Fruit fly (Drosophila melanogaster) whole organism, embryonic: Measurements from ENCODE around the gene Gpdh3.

ENCODE experiments used
- Antp ChIP-seq: fragments of 200-800 bp; sonication (Bioruptor generic); optimal IDR thresholded peaks from 3 replicates; lab custom pipeline; 2016; ENCODE audit warnings: missing biosample characterization, missing genetic modification characterization
- CG10147 ChIP-seq: fragments of 200-800 bp; sonication (Bioruptor generic); optimal IDR thresholded peaks from 2 replicates; lab custom pipeline; 2019; ENCODE audit warnings: missing biosample characterization, mild to moderate bottlenecking, missing genetic modification characterization, moderate library complexity
- CG10366 ChIP-seq: fragments of 200-800 bp; sonication (Bioruptor generic); IDR thresholded peaks from 2 replicates; pipeline ENCODE4 v1.3.6; 2022; ENCODE audit warnings: missing biosample characterization, missing genetic modification characterization
- CG10543 ChIP-seq: fragments of 200-800 bp; sonication (Bioruptor generic); optimal IDR thresholded peaks from 3 replicates; lab custom pipeline; 2017; ENCODE audit warnings: missing biosample characterization, mild to moderate bottlenecking, missing genetic modification characterization, moderate library complexity
- CG11398 ChIP-seq: fragments of 200-800 bp; sonication (Bioruptor generic); optimal IDR thresholded peaks from 2 replicates; lab custom pipeline; 2016; ENCODE audit warnings: missing biosample characterization, missing genetic modification characterization
- CG12104 ChIP-seq: fragments of 200-800 bp; sonication (Bioruptor generic); optimal IDR thresholded peaks from 3 replicates; lab custom pipeline; 2016; ENCODE audit warnings: missing biosample characterization, missing genetic modification characterization
- CG13296 ChIP-seq: fragments of 200-800 bp; sonication (Bioruptor generic); optimal IDR thresholded peaks from 3 replicates; lab custom pipeline; 2018; ENCODE audit warnings: missing biosample characterization, mild to moderate bottlenecking, missing genetic modification characterization
- CG17385 ChIP-seq: fragments of 200-800 bp; sonication (Bioruptor generic); optimal IDR thresholded peaks from 3 replicates; lab custom pipeline; 2018; ENCODE audit warnings: missing biosample characterization, mild to moderate bottlenecking, missing genetic modification characterization
- CG18764 ChIP-seq: fragments of 200-800 bp; sonication (Bioruptor generic); optimal IDR thresholded peaks from 3 replicates; lab custom pipeline; 2016; ENCODE audit warnings: missing biosample characterization, missing genetic modification characterization
- CG2712 ChIP-seq: fragments of 200-800 bp; optimal IDR thresholded peaks from 3 replicates; lab custom pipeline; 2019; ENCODE audit warnings: missing biosample characterization, mild to moderate bottlenecking, missing genetic modification characterization, moderate library complexity
- CG3065 ChIP-seq: fragments of 200-800 bp; sonication (Bioruptor generic); optimal IDR thresholded peaks from 2 replicates; lab custom pipeline; 2016; ENCODE audit warnings: missing biosample characterization, missing genetic modification characterization
- CG32532 ChIP-seq: fragments of 200-800 bp; sonication (Bioruptor generic); IDR thresholded peaks from 2 replicates; pipeline ENCODE4 v1.3.6; 2022; ENCODE audit warnings: missing biosample characterization, missing genetic modification characterization
- CG33213 ChIP-seq: fragments of 200-800 bp; sonication (Bioruptor generic); optimal IDR thresholded peaks from 3 replicates; lab custom pipeline; 2016; ENCODE audit warnings: missing biosample characterization, missing genetic modification characterization
- CG34224 ChIP-seq: fragments of 200-800 bp; sonication (Bioruptor generic); IDR thresholded peaks from 3 replicates; pipeline ENCODE4 v1.3.6; 2022; ENCODE audit warnings: missing biosample characterization, missing genetic modification characterization; ENCODE audit not compliant: partially characterized antibody
- CG5953 ChIP-seq: fragments of 200-800 bp; sonication (Bioruptor generic); IDR thresholded peaks from 2 replicates; pipeline ENCODE4 v1.3.6; 2022; ENCODE audit warnings: missing biosample characterization, missing genetic modification characterization
- CG6175 ChIP-seq: fragments of 200-800 bp; sonication (Bioruptor generic); IDR thresholded peaks from 3 replicates; pipeline ENCODE4 v1.3.6; 2022; ENCODE audit warnings: missing biosample characterization, missing genetic modification characterization
- CG6272 ChIP-seq: fragments of 200-800 bp; sonication (Bioruptor generic); IDR thresholded peaks from 2 replicates; pipeline ENCODE4 v1.3.6; 2022; ENCODE audit warnings: missing biosample characterization, missing genetic modification characterization
- CG6765 ChIP-seq: fragments of 200-800 bp; sonication (Bioruptor generic); optimal IDR thresholded peaks from 3 replicates; lab custom pipeline; 2017; ENCODE audit warnings: missing biosample characterization, mild to moderate bottlenecking, missing genetic modification characterization
- CG6854 ChIP-seq: fragments of 200-800 bp; sonication (Bioruptor generic); optimal IDR thresholded peaks from 3 replicates; lab custom pipeline; 2017; ENCODE audit warnings: missing biosample characterization, mild to moderate bottlenecking, missing genetic modification characterization
- CG7786 ChIP-seq: fragments of 200-800 bp; sonication (Bioruptor generic); optimal IDR thresholded peaks from 2 replicates; lab custom pipeline; 2016; ENCODE audit warnings: missing biosample characterization, missing genetic modification characterization
- CG8478 ChIP-seq: fragments of >200 bp; optimal IDR thresholded peaks from 2 replicates; lab custom pipeline; 2018
- D19A ChIP-seq: fragments of 200-800 bp; optimal IDR thresholded peaks from 3 replicates; lab custom pipeline; 2019; ENCODE audit warnings: missing biosample characterization, mild to moderate bottlenecking, missing genetic modification characterization, moderate library complexity
- Dad ChIP-seq: fragments of 200-800 bp; sonication (Bioruptor generic); optimal IDR thresholded peaks from 3 replicates; lab custom pipeline; 2016; ENCODE audit warnings: missing biosample characterization, missing genetic modification characterization
- Deaf1 ChIP-seq: fragments of 200-800 bp; optimal IDR thresholded peaks from 3 replicates; lab custom pipeline; 2019; ENCODE audit warnings: missing biosample characterization, mild to moderate bottlenecking, missing genetic modification characterization, moderate library complexity
- E2f1 ChIP-seq: fragments of 200-800 bp; sonication (Bioruptor generic); IDR thresholded peaks from 2 replicates; pipeline ENCODE4 v1.3.6; 2022; ENCODE audit warnings: missing biosample characterization, missing genetic modification characterization
- H2.0 ChIP-seq: fragments of 200-800 bp; sonication (Bioruptor generic); IDR thresholded peaks from 2 replicates; pipeline ENCODE4 v1.3.6; 2022; ENCODE audit warnings: missing biosample characterization, missing genetic modification characterization
- Kr ChIP-seq: fragments of 200-800 bp; sonication (Bioruptor generic); optimal IDR thresholded peaks from 2 replicates; lab custom pipeline; 2017; ENCODE audit warnings: missing biosample characterization, mild to moderate bottlenecking, missing genetic modification characterization
- Med ChIP-seq: fragments of 200-800 bp; sonication (Bioruptor generic); peaks from one replicate; lab custom pipeline; 2016; ENCODE audit warnings: missing biosample characterization, missing genetic modification characterization, mild to moderate bottlenecking, inconsistent platforms, moderate library complexity
- Opbp ChIP-seq: fragments of 200-800 bp; sonication (Bioruptor generic); IDR thresholded peaks from 3 replicates; pipeline ENCODE4 v1.3.6; 2022; ENCODE audit warnings: missing biosample characterization, missing genetic modification characterization; ENCODE audit not compliant: partially characterized antibody
- Optix ChIP-seq: fragments of 200-800 bp; sonication (Bioruptor generic); IDR thresholded peaks from 3 replicates; pipeline ENCODE4 v1.3.6; 2022; ENCODE audit warnings: missing biosample characterization, missing genetic modification characterization
- Stat92E ChIP-seq, 3 experiments: fragments of >200 bp in 2 of 3; fragments of 200-800 bp in 1 of 3; sonication (Bioruptor generic) in 1 of 3; optimal IDR thresholded peaks; 2 replicates each; lab custom pipeline; 2017 to 2019; ENCODE audit warnings: missing biosample characterization in 3 of 3, missing genetic modification characterization in 3 of 3, mild to moderate bottlenecking in 1 of 3, moderate library complexity in 1 of 3
- Tbp ChIP-seq: fragments of >200 bp; optimal IDR thresholded peaks from 2 replicates; lab custom pipeline; 2018; ENCODE audit warnings: missing biosample characterization, missing genetic modification characterization
- aop ChIP-seq: fragments of 200-800 bp; sonication (Bioruptor generic); IDR thresholded peaks from 2 replicates; pipeline ENCODE4 v1.3.6; 2022; ENCODE audit warnings: missing biosample characterization, missing genetic modification characterization
- ap ChIP-seq: fragments of 200-800 bp; sonication (Bioruptor generic); IDR thresholded peaks from 2 replicates; pipeline ENCODE4 v1.3.6; 2022; ENCODE audit warnings: missing biosample characterization, missing genetic modification characterization
- bcd ChIP-seq: fragments of 200-800 bp; sonication (Bioruptor generic); optimal IDR thresholded peaks from 2 replicates; lab custom pipeline; 2017; ENCODE audit warnings: missing biosample characterization, mild to moderate bottlenecking, missing genetic modification characterization
- cad ChIP-seq: fragments of >200 bp; optimal IDR thresholded peaks from 2 replicates; lab custom pipeline; 2017; ENCODE audit warnings: missing biosample characterization, missing genetic modification characterization
- cas ChIP-seq: fragments of 200-800 bp; sonication (Bioruptor generic); IDR thresholded peaks from 2 replicates; pipeline ENCODE4 v1.3.6; 2022; ENCODE audit warnings: missing biosample characterization, missing genetic modification characterization
- chinmo ChIP-seq: fragments of 200-800 bp; sonication (Bioruptor generic); IDR thresholded peaks from 4 replicates; pipeline ENCODE4 v1.3.6; 2022; ENCODE audit warnings: missing biosample characterization, missing genetic modification characterization; ENCODE audit not compliant: partially characterized antibody
- crol ChIP-seq: fragments of 200-800 bp; sonication (Bioruptor generic); IDR thresholded peaks from 2 replicates; pipeline ENCODE4 v1.3.6; 2022; ENCODE audit warnings: missing biosample characterization, missing genetic modification characterization
- fd64A ChIP-seq: fragments of 200-800 bp; sonication (Bioruptor generic); optimal IDR thresholded peaks from 3 replicates; lab custom pipeline; 2018; ENCODE audit warnings: missing biosample characterization, mild to moderate bottlenecking, missing genetic modification characterization
- ind ChIP-seq: fragments of 200-800 bp; sonication (Bioruptor generic); optimal IDR thresholded peaks from 3 replicates; lab custom pipeline; 2016; ENCODE audit warnings: missing biosample characterization, missing genetic modification characterization
- jing ChIP-seq: fragments of 200-800 bp; sonication (Bioruptor generic); optimal IDR thresholded peaks from 2 replicates; lab custom pipeline; 2018; ENCODE audit warnings: missing biosample characterization, mild to moderate bottlenecking, missing genetic modification characterization
- knrl ChIP-seq: fragments of 200-800 bp; sonication (Bioruptor generic); IDR thresholded peaks from 3 replicates; pipeline ENCODE4 v1.3.6; 2022; ENCODE audit warnings: missing biosample characterization, missing genetic modification characterization; ENCODE audit not compliant: partially characterized antibody
- mld ChIP-seq: fragments of 200-800 bp; sonication (Bioruptor generic); IDR thresholded peaks from 3 replicates; pipeline ENCODE4 v1.3.6; 2022; ENCODE audit warnings: missing biosample characterization, missing genetic modification characterization; ENCODE audit not compliant: partially characterized antibody
- nau ChIP-seq: fragments of 200-800 bp; sonication (Bioruptor generic); optimal IDR thresholded peaks from 3 replicates; lab custom pipeline; 2017; ENCODE audit warnings: missing biosample characterization, mild to moderate bottlenecking, missing genetic modification characterization, missing genetic modification reagents
- odd ChIP-seq: fragments of 200-800 bp; sonication (Bioruptor generic); optimal IDR thresholded peaks from 2 replicates; lab custom pipeline; 2017; ENCODE audit warnings: missing biosample characterization, mild to moderate bottlenecking, missing genetic modification characterization
- p53 ChIP-seq: fragments of 200-800 bp; sonication (Bioruptor generic); optimal IDR thresholded peaks from 2 replicates; lab custom pipeline; 2016; ENCODE audit warnings: missing biosample characterization, missing genetic modification characterization
- prd ChIP-seq, 3 experiments: fragments of >200 bp in 2 of 3; fragments of 200-800 bp in 1 of 3; sonication (Bioruptor generic) in 1 of 3; optimal IDR thresholded peaks in 2 of 3; IDR thresholded peaks in 1 of 3; 2 replicates in 2 of 3; 3 replicates in 1 of 3; pipeline versions ENCODE4 v1.3.6 to Lab custom; 2017 to 2022; ENCODE audit warnings: missing biosample characterization in 1 of 3, missing genetic modification characterization in 1 of 3
- pzg ChIP-seq: fragments of 200-800 bp; sonication (Bioruptor generic); optimal IDR thresholded peaks from 3 replicates; lab custom pipeline; 2018; ENCODE audit warnings: missing biosample characterization, mild to moderate bottlenecking, missing genetic modification characterization, moderate library complexity
- sens ChIP-seq: fragments of 200-800 bp; sonication (Bioruptor generic); peaks from one replicate; lab custom pipeline; 2016; ENCODE audit warnings: missing biosample characterization, missing genetic modification characterization
- yki ChIP-seq: fragments of >200 bp; optimal IDR thresholded peaks from 3 replicates; lab custom pipeline; 2018

Gpdh3 gene

DNA sequence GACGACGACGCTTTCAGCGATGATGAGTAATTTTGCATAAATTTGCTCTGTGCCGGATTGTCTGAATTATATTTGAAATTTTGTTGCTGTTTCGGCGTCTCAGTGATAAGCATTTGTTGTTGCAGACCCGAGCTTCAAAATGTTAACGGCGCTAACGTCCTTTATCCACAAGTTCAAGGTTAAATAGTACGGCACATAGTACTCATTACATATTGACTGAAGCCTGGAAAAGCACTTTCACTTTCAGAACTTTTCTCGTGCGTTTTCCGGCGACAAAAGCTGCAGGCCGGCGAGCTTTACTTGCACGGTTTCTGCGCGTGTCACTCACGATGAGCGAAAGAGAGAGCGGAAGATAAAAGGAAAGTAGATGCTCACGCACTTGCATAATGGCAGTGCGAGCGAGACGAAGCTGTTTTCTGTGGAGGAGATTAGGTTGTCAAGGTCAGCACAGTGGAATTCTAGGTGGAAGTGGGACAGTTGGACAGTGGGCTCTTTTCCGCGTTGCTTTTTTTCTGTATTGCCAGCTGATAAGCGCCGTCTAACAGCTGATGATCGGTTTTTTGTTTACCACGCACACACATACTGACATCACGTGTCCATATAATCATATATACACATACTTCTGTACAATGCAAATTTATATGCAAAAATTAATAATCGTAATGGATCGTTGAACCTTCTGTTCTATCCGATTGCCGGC, 13.6 kb upstream of the Gpdh3 start (continued):
- 0 out of 3 replicates have a peak, but pooled peaks have one; percentile 11 for TF ChIP-seq mld
- TF ChIP-seq CG5953 (GFP tag; lab: Robert Waterston, UW), result no peak
- TF ChIP-seq crol (GFP tag; lab: Robert Waterston, UW), result no peak
- TF ChIP-seq CG6272 (GFP tag; lab: Robert Waterston, UW), result no peak
- TF ChIP-seq CG10543, result no peak
- TF ChIP-seq nau (GFP tag; lab: Kevin White, UChicago), result no peak
- TF ChIP-seq CG17385 (GFP tag; lab: Kevin White, UChicago), result no peak
- TF ChIP-seq CG18764 (GFP tag; lab: Kevin White, UChicago), result no peak
- no peak for TF ChIP-seq Deaf1 (tag; lab: Kevin White, UChicago)
- TF ChIP-seq cas, result no peak
- TF ChIP-seq CG10147 (GFP tag; lab: Kevin White, UChicago), result no peak
- TF ChIP-seq sens (GFP tag; lab: Kevin White, UChicago), result no peak
- no peak for TF ChIP-seq CG34224 (GFP tag; lab: Robert Waterston, UW)
- TF ChIP-seq CG3065 (GFP tag; lab: Kevin White, UChicago), result no peak
- TF ChIP-seq ap (GFP tag; lab: Robert Waterston, UW), result no peak
- TF ChIP-seq yki (lab: Kevin White, UChicago), result no peak
- peak; percentile 65 for TF ChIP-seq Med (GFP tag; lab: Kevin White, UChicago)
- no peak for TF ChIP-seq Optix (GFP tag; lab: Robert Waterston, UW)
- TF ChIP-seq aop (GFP tag; lab: Robert Waterston, UW), result no peak
- no peak for TF ChIP-seq ind
- TF ChIP-seq CG6175, result no peak
- 0 out of 4 replicates have a peak, but pooled peaks have one; percentile 42 for TF ChIP-seq chinmo (GFP tag; lab: Robert Waterston, UW)
- TF ChIP-seq Dad (GFP tag; lab: Kevin White, UChicago), result no peak
- TF ChIP-seq Tbp (GFP tag; lab: Kevin White, UChicago), result no peak
- no peak for TF ChIP-seq CG12104 (GFP tag; lab: Kevin White, UChicago)
- TF ChIP-seq CG6765 (GFP tag; lab: Kevin White, UChicago), result no peak
- no peak for TF ChIP-seq fd64A
- TF ChIP-seq Kr (GFP tag; lab: Kevin White, UChicago), result no peak
- no peak for TF ChIP-seq H2.0 (GFP tag; lab: Robert Waterston, UW)
- peak; percentile 1 for TF ChIP-seq pzg (GFP tag; lab: Kevin White, UChicago)
- no peak for TF ChIP-seq bcd (GFP tag; lab: Kevin White, UChicago)
- TF ChIP-seq prd (optimal IDR thresholded peaks at IDR 0.05; lab: Kevin White, UChicago), result no peak
- no peak for TF ChIP-seq prd (GFP tag; IDR thresholded peaks at IDR 0.05; lab: Robert Waterston, UW)
- TF ChIP-seq CG13296 (GFP tag; lab: Kevin White, UChicago), result no peak
- no peak for TF ChIP-seq jing
- no peak for TF ChIP-seq E2f1 (GFP tag; lab: Robert Waterston, UW)
- TF ChIP-seq CG32532 (GFP tag; lab: Robert Waterston, UW), result no peak
- TF ChIP-seq knrl, result peak; percentile 63; the same call in 2 of the 3 replicates
- no peak for TF ChIP-seq p53
- TF ChIP-seq Stat92E (GFP tag; optimal IDR thresholded peaks at IDR 0.05; lab: Kevin White, UChicago), result no peak
- TF ChIP-seq cad (GFP tag; lab: Kevin White, UChicago), result no peak
- TF ChIP-seq Opbp (GFP tag; lab: Robert Waterston, UW), result no peak
- TF ChIP-seq Antp (GFP tag; lab: Kevin White, UChicago), result no peak
- no peak for TF ChIP-seq CG10366
- TF ChIP-seq odd (GFP tag; lab: Kevin White, UChicago), result no peak
- TF ChIP-seq CG6854, result no peak
- TF ChIP-seq D19A (tag; lab: Kevin White, UChicago), result no peak
- TF ChIP-seq CG8478, result peak; percentile 82
- TF ChIP-seq CG2712 (tag; lab: Kevin White, UChicago), result no peak
- TF ChIP-seq CG7786 (GFP tag; lab: Kevin White, UChicago), result no peak
- TF ChIP-seq CG33213 (GFP tag; lab: Kevin White, UChicago), result no peak
- TF ChIP-seq CG11398 (GFP tag; lab: Kevin White, UChicago), result no peak
